Worm (Caenorhabditis elegans) whole organism, midembryonic: Measurements from ENCODE around the gene oac-24.
"Not testable (repeated sequence)": the region's sequence is repeated elsewhere in the genome, so short reads cannot be mapped to it uniquely, and the experiment has no call there.

Source experiments
- T22C8.4 ChIP-seq: fragments of 200-800 bp; sonication (Bioruptor generic); IDR thresholded peaks from 2 replicates; pipeline ENCODE4 v1.3.6; 2022; ENCODE audit warnings: missing genetic modification characterization, missing compliant biosample characterization
- cog-1 ChIP-seq: sonication (generic microtip); optimal IDR thresholded peaks from 2 replicates; lab custom pipeline; 2016; ENCODE audit warnings: missing genetic modification characterization, missing compliant biosample characterization
- flt-1 ChIP-seq: fragments of 200-800 bp; sonication (Bioruptor generic); IDR thresholded peaks from 2 replicates; pipeline ENCODE4 v1.3.6; 2022; ENCODE audit warnings: missing genetic modification characterization, missing compliant biosample characterization
- klf-2 ChIP-seq: fragments of 200-800 bp; sonication (Bioruptor generic); conservative IDR thresholded peaks from 2 replicates; pipeline ENCODE4 v1.3.6; 2022; ENCODE audit warnings: missing genetic modification reagents, missing genetic modification characterization, missing compliant biosample characterization
- med-1 ChIP-seq: sonication (generic microtip); optimal IDR thresholded peaks from 2 replicates; lab custom pipeline; 2017; ENCODE audit warnings: missing genetic modification characterization, mild to moderate bottlenecking, missing compliant biosample characterization, antibody characterized with exemption, missing genetic modification reagents; ENCODE audit not compliant: insufficient read depth
- ref-1 ChIP-seq: fragments of 200-800 bp; sonication (Bioruptor generic); conservative IDR thresholded peaks from 2 replicates; pipeline ENCODE4 v1.3.6; 2022; ENCODE audit warnings: missing genetic modification reagents, missing genetic modification characterization, missing compliant biosample characterization
- tab-1 ChIP-seq: fragments of 200-800 bp; sonication (Bioruptor generic); IDR thresholded peaks from 2 replicates; pipeline ENCODE4 v1.3.6; 2022; ENCODE audit warnings: missing genetic modification characterization, missing compliant biosample characterization
- ztf-23 ChIP-seq: fragments of 200-800 bp; sonication (Bioruptor generic); IDR thresholded peaks from 2 replicates; pipeline ENCODE4 v1.3.6; 2022; ENCODE audit warnings: missing genetic modification reagents, missing genetic modification characterization, missing compliant biosample characterization
- ztf-29 ChIP-seq: fragments of 200-800 bp; sonication (Bioruptor generic); IDR thresholded peaks from 2 replicates; pipeline ENCODE4 v1.3.6; 2022; ENCODE audit warnings: missing genetic modification reagents, missing genetic modification characterization, missing compliant biosample characterization

oac-24 gene

DNA sequence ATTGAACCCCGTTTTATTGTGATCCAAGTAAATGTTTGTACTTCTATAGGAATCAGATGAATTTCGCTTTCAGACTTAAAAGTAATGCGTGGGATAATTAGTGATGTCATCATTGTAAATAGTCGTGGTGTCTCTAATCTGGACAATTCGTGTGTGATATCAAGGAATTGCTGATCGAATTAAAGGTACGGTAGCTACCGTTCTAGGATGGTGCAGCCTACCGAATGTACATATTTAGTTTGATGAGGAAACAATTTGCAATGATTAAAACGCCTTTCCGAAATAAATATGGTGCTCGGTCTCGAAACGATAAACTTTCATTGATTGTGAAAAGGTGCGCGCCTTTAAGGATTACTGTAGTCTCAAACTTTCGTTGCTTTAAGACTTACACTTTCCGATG, 48.0 kb downstream of the oac-24 start:
- TF ChIP-seq flt-1 (GFP tag; lab: Robert Waterston, UW) (no peak), klf-2 (no peak), tab-1 (GFP tag; lab: Robert Waterston, UW) (no peak), ztf-23 (GFP tag; lab: Robert Waterston, UW) (no peak), cog-1 (tag; lab: Kevin White, UChicago) (no peak), T22C8.4 (GFP tag; lab: Robert Waterston, UW) (no peak), ref-1 (GFP tag; lab: Robert Waterston, UW) (no peak), med-1 (GFP tag; lab: Kevin White, UChicago) (no peak), ztf-29 (GFP tag; lab: Robert Waterston, UW) (no peak)

DNA sequence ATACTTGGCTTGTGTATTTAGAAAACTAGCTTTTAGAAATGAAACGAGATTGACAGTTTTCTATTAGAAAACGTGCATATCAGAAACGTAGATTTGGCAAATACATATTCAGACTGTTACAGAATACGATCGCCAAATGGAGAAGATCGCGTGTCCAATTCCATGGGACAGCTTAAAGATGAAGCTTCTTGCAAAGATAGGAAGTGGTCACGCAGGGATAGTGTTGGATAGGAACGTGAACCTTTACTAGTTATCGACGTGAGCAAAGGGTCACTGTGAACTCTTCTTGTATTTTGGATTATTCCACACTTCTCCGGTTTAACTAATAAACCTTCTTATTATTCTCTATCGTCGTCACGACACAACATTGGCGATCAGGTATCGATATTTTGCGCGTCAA, 50.1 kb downstream of the oac-24 start, which contains the start of gene bgnt-1.4:
TSS of gene bgnt-1.4 (plus strand) at position 301 of the 400 bp plus-strand sequence.
- not testable (repeated sequence) for TF ChIP-seq cog-1 (tag; lab: Kevin White, UChicago); ztf-23 (GFP tag; lab: Robert Waterston, UW); flt-1 (GFP tag; lab: Robert Waterston, UW)
